Fruit fly (Drosophila melanogaster) whole organism, adult: Measurements from ENCODE around the gene Mondo.
A peak's percentile ranks its signal among the peaks of the same experiment; 100 is the strongest.

Experiments used
- CG11617 ChIP-seq: fragments of 200-800 bp; sonication (Bioruptor generic); optimal IDR thresholded peaks from 2 replicates; lab custom pipeline; 2017; ENCODE audit warnings: mild to moderate bottlenecking, missing biosample characterization, missing genetic modification reagents, missing genetic modification characterization
- CG12768 ChIP-seq: fragments of 200-800 bp; sonication (Bioruptor generic); optimal IDR thresholded peaks from 2 replicates; lab custom pipeline; 2017; ENCODE audit warnings: missing biosample characterization, missing genetic modification characterization, mild to moderate bottlenecking, moderate library complexity, missing genetic modification reagents
- CG14711 ChIP-seq: fragments of 200-800 bp; sonication (Bioruptor generic); optimal IDR thresholded peaks from 2 replicates; lab custom pipeline; 2018; ENCODE audit warnings: missing biosample characterization, mild to moderate bottlenecking, missing genetic modification characterization, moderate library complexity
- CG1620 ChIP-seq: fragments of 200-800 bp; sonication (Bioruptor generic); optimal IDR thresholded peaks from 2 replicates; lab custom pipeline; 2016; ENCODE audit warnings: missing biosample characterization, missing genetic modification characterization
- CG33017 ChIP-seq: fragments of 200-800 bp; sonication (Bioruptor generic); optimal IDR thresholded peaks from 2 replicates; lab custom pipeline; 2018; ENCODE audit warnings: missing biosample characterization, mild to moderate bottlenecking, missing genetic modification characterization, moderate library complexity
- CG5204 ChIP-seq: fragments of 200-800 bp; sonication (Bioruptor generic); optimal IDR thresholded peaks from 2 replicates; lab custom pipeline; 2016; ENCODE audit warnings: missing biosample characterization, missing genetic modification characterization
- CG7045 ChIP-seq: fragments of 200-800 bp; sonication (Bioruptor generic); optimal IDR thresholded peaks from 2 replicates; lab custom pipeline; 2017; ENCODE audit warnings: missing biosample characterization, mild to moderate bottlenecking, missing genetic modification characterization
- CG7101 ChIP-seq: fragments of 200-800 bp; sonication (Bioruptor generic); optimal IDR thresholded peaks from 2 replicates; lab custom pipeline; 2018; ENCODE audit warnings: missing biosample characterization, mild to moderate bottlenecking, missing genetic modification characterization, moderate library complexity
- Clk ChIP-seq: fragments of 200-800 bp; sonication (Bioruptor generic); optimal IDR thresholded peaks from 2 replicates; lab custom pipeline; 2017; ENCODE audit warnings: missing biosample characterization, missing genetic modification characterization
- Crg-1 ChIP-seq: fragments of 200-800 bp; sonication (Bioruptor generic); optimal IDR thresholded peaks from 2 replicates; lab custom pipeline; 2016; ENCODE audit warnings: missing biosample characterization, missing genetic modification characterization
- Hr96 ChIP-seq: fragments of 200-800 bp; sonication (Bioruptor generic); optimal IDR thresholded peaks from 2 replicates; lab custom pipeline; 2016; ENCODE audit warnings: missing biosample characterization, missing genetic modification characterization
- Mnt ChIP-seq: fragments of 200-800 bp; sonication (Bioruptor generic); optimal IDR thresholded peaks from 2 replicates; lab custom pipeline; 2016; ENCODE audit warnings: missing biosample characterization, mild to moderate bottlenecking, missing genetic modification characterization
- bab1 ChIP-seq: fragments of 200-800 bp; sonication (Bioruptor generic); optimal IDR thresholded peaks from 3 replicates; lab custom pipeline; 2019; ENCODE audit warnings: missing biosample characterization, mild to moderate bottlenecking, missing genetic modification characterization, moderate library complexity
- cic ChIP-seq: fragments of 200-800 bp; sonication (Bioruptor generic); optimal IDR thresholded peaks from 2 replicates; lab custom pipeline; 2017; ENCODE audit warnings: missing biosample characterization, mild to moderate bottlenecking, missing genetic modification characterization, moderate library complexity
- cnc ChIP-seq, 2 experiments: fragments of >200 bp; optimal IDR thresholded peaks; 2 replicates each; lab custom pipeline; 2017
- kay ChIP-seq: fragments of 200-800 bp; sonication (Bioruptor generic); peaks from one replicate; lab custom pipeline; 2016; ENCODE audit warnings: missing biosample characterization, missing genetic modification characterization, borderline replicate concordance
- ovo ChIP-seq: fragments of 200-800 bp; sonication (Bioruptor generic); optimal IDR thresholded peaks from 2 replicates; lab custom pipeline; 2016; ENCODE audit warnings: missing biosample characterization, missing genetic modification characterization
- pad ChIP-seq: fragments of 200-800 bp; sonication (Bioruptor generic); optimal IDR thresholded peaks from 3 replicates; lab custom pipeline; 2017; ENCODE audit warnings: missing biosample characterization, missing genetic modification characterization, mild to moderate bottlenecking, moderate library complexity, missing genetic modification reagents
- tj ChIP-seq: fragments of 200-800 bp; sonication (Bioruptor generic); optimal IDR thresholded peaks from 3 replicates; lab custom pipeline; 2017; ENCODE audit warnings: missing biosample characterization, mild to moderate bottlenecking, missing genetic modification characterization, moderate library complexity
- toe ChIP-seq: fragments of 200-800 bp; sonication (Bioruptor generic); optimal IDR thresholded peaks from 2 replicates; lab custom pipeline; 2016; ENCODE audit warnings: missing biosample characterization, missing genetic modification characterization

The Mondo gene

DNA sequence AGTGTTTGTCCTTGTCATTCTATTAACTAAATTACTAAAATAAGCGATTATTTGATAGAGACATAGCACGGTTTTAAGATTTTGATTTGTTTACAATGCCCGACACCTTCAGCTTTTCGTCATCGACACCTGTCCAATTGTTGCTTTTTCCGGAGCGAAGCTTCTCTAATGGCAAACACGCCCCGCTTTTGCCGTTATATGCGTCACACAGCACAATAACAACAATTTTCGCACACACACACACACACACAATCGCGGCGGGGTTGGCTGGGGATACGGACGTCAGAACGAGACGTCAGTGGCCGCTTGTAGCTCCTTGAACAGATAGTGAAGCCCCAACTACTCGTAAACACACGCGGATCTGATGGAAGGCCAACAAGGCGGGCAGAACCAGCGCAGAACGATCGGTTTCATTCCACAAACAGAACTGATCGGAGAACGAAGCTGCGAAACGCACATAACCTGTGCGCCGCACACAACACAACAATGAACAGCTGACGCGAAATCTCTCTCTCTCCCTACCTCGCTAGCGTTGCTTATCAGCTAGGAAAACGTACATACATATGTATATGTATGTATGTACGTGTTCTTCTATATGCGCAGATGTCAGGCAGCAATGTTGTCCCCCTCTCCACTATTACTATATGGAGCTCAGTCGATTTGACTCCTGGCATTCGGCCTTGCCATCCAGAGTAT lies 644 bp downstream of the Mondo start:
- TF ChIP-seq toe = no peak
- peak; percentile 6 for TF ChIP-seq CG11617 (GFP tag; lab: Kevin White, UChicago)
- TF ChIP-seq CG33017 = peak; percentile 56
- peak; percentile 20 for TF ChIP-seq bab1 (GFP tag; lab: Kevin White, UChicago)
- TF ChIP-seq Hr96 (GFP tag; lab: Kevin White, UChicago) = no peak
- TF ChIP-seq cic = peak; percentile 94
- TF ChIP-seq pad (GFP tag; lab: Kevin White, UChicago) = peak; percentile 92
- no peak for TF ChIP-seq CG12768 (GFP tag; lab: Kevin White, UChicago)
- peak; percentile 73 for TF ChIP-seq kay (GFP tag; lab: Kevin White, UChicago)
- peak; percentile 95 for TF ChIP-seq Mnt (GFP tag; lab: Kevin White, UChicago)
- TF ChIP-seq ovo (GFP tag; lab: Kevin White, UChicago) = no peak
- TF ChIP-seq CG7045 (GFP tag; lab: Kevin White, UChicago) = no peak
- no peak for TF ChIP-seq CG14711 (tag; lab: Kevin White, UChicago)
- TF ChIP-seq Clk (GFP tag; lab: Kevin White, UChicago) = no peak
- TF ChIP-seq CG7101 (tag; lab: Kevin White, UChicago) = no peak
- peak; percentile 39 for TF ChIP-seq Crg-1 (GFP tag; lab: Kevin White, UChicago)

DNA sequence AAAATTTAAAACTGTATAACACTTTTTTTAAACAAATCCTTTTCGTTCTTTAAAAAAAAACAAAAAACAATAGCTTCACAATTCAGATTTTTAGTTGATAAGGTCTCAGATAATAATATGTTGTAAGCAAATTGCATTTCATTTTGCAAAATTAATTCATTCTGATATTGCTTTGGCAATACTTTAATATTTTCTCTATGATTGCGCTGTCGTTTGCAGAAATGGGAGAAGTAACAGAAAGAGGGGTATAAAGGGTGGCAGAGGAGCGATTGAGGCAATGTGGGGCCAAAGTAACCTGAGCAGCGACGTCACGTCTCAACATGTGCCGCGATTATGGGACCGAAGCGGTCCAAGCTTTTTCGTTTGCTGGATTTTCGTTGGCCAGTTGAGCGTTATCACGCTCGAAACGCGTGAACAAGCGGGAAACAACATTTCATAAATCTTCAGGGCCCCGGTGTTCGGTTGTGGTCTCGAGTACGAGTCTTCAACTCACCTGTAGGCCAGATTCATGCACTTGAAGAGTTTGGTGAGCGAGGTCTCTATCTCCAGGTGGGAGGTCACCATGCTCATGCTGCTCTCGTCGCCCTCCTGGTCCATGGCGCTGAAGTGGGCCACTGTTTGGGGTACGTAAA lies 1.9 kb downstream of the Mondo start:
- TF ChIP-seq bab1 (GFP tag; lab: Kevin White, UChicago) (peak; percentile 6), toe (no peak), Mnt (GFP tag; lab: Kevin White, UChicago) (peak; percentile 43), cic (no peak), CG14711 (tag; lab: Kevin White, UChicago) (peak; percentile 56), CG1620 (peak; percentile 10), Hr96 (GFP tag; lab: Kevin White, UChicago) (no peak), tj (GFP tag; lab: Kevin White, UChicago) (peak; percentile 100), CG7101 (tag; lab: Kevin White, UChicago) (no peak)

DNA sequence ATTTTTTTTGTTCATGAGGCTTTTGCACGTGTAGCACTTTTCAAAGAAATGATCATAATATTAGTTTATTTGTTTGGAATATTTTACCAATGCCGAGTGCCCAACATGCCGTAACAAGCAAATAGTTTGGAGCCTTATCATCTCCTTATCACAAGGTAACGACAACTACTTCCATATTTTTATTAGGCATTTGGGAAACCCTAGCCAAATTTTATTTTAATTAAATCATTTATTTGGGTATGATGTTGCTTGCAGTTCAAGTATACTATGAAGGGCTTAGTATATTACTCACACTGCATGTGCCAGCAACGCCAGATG lies 5.4 kb downstream of the Mondo start:
- TF ChIP-seq Crg-1 (GFP tag; lab: Kevin White, UChicago) = no peak

dm6 chr2L:21303655-21304532 lies 6.0 kb downstream of the Mondo start:
- TF ChIP-seq CG7101 (tag; lab: Kevin White, UChicago) (no peak), Mnt (GFP tag; lab: Kevin White, UChicago) (no peak), kay (GFP tag; lab: Kevin White, UChicago) (no peak), bab1 (GFP tag; lab: Kevin White, UChicago) (no peak), pad (GFP tag; lab: Kevin White, UChicago) (no peak), CG12768 (GFP tag; lab: Kevin White, UChicago) (no peak), cic (no peak), ovo (GFP tag; lab: Kevin White, UChicago) (no peak), CG7045 (GFP tag; lab: Kevin White, UChicago) (no peak), CG1620 (no peak), Crg-1 (GFP tag; lab: Kevin White, UChicago) (no peak), tj (GFP tag; lab: Kevin White, UChicago) (no peak), cnc (optimal IDR thresholded peaks at IDR 0.05; lab: Kevin White, UChicago) (no peak), Hr96 (GFP tag; lab: Kevin White, UChicago) (no peak), CG14711 (tag; lab: Kevin White, UChicago) (no peak), CG11617 (GFP tag; lab: Kevin White, UChicago) (no peak), CG33017 (no peak), Clk (GFP tag; lab: Kevin White, UChicago) (no peak), CG5204 (no peak), toe (no peak)

DNA sequence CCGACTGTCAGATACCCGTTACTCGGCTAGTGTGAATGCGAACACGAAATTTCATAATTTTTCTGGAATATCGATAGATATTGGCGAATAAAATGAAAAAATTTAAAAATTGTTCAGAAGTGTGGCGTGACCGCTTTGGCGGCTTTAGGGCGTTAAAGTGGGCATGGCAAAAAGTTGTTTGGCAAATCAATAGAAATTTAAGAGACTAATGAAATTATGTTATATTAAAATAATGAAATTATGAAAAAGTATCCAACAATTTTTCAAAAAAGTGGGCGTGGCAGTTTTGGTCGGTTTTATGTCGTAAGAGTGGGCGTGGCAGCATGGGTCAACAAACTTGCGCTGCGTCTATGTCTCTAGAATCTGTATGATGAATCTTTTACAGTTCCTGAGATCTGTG lies 7.8 kb downstream of the Mondo start:
- TF ChIP-seq kay (GFP tag; lab: Kevin White, UChicago) (peak; percentile 76), toe (no peak)

- TF ChIP-seq CG7045 (GFP tag; lab: Kevin White, UChicago) (no peak), CG14711 (tag; lab: Kevin White, UChicago) (no peak), CG33017 (no peak), CG12768 (GFP tag; lab: Kevin White, UChicago) (no peak)
Observed at dm6 chr2L:21299564-21299963, 10.3 kb downstream of the Mondo start.
